Worm (Caenorhabditis elegans) whole organism, late embryonic: ENCODE results near the gene ZK662.5.

ENCODE experiments used
- C08G9.2 ChIP-seq: sonication (generic microtip); optimal IDR thresholded peaks from 2 replicates; lab custom pipeline; 2016; ENCODE audit warnings: mild to moderate bottlenecking, missing genetic modification characterization, moderate library complexity, missing compliant biosample characterization
- C38D4.7 ChIP-seq: fragments of 200-800 bp; sonication (Bioruptor generic); optimal IDR thresholded peaks from 2 replicates; lab custom pipeline; 2018; ENCODE audit warnings: mild to moderate bottlenecking, missing genetic modification characterization, moderate library complexity, missing compliant biosample characterization
- F13H6.1 ChIP-seq: sonication (generic microtip); optimal IDR thresholded peaks from 2 replicates; lab custom pipeline; 2016; ENCODE audit warnings: missing genetic modification characterization, missing compliant biosample characterization
- K09A11.1 ChIP-seq: sonication (generic microtip); optimal IDR thresholded peaks from 2 replicates; lab custom pipeline; 2017; ENCODE audit warnings: antibody characterized with exemption, mild to moderate bottlenecking, missing genetic modification characterization, missing compliant biosample characterization; ENCODE audit not compliant: insufficient read depth
- T23F11.4 ChIP-seq: fragments of 200-800 bp; sonication (Bioruptor generic); optimal IDR thresholded peaks from 2 replicates; lab custom pipeline; 2018; ENCODE audit warnings: mild to moderate bottlenecking, missing genetic modification characterization, missing compliant biosample characterization
- ahr-1 ChIP-seq: sonication (generic microtip); optimal IDR thresholded peaks from 2 replicates; lab custom pipeline; 2016; ENCODE audit warnings: missing genetic modification characterization, missing compliant biosample characterization
- ceh-14 ChIP-seq: sonication (generic microtip); optimal IDR thresholded peaks from 2 replicates; lab custom pipeline; 2016; ENCODE audit warnings: missing genotype, missing genetic modification characterization, missing compliant biosample characterization
- ceh-19 ChIP-seq: fragments of 200-800 bp; sonication (Bioruptor generic); optimal IDR thresholded peaks from 2 replicates; lab custom pipeline; 2018; ENCODE audit warnings: mild to moderate bottlenecking, missing genetic modification characterization, missing compliant biosample characterization
- ceh-2 ChIP-seq: sonication (generic microtip); optimal IDR thresholded peaks from 2 replicates; lab custom pipeline; 2016; ENCODE audit warnings: missing genotype, missing genetic modification characterization, missing compliant biosample characterization
- ceh-22 ChIP-seq: sonication (generic microtip); optimal IDR thresholded peaks from 2 replicates; lab custom pipeline; 2017; ENCODE audit warnings: missing biosample characterization, missing genetic modification characterization
- ceh-24 ChIP-seq: sonication (generic microtip); optimal IDR thresholded peaks from 2 replicates; lab custom pipeline; 2016; ENCODE audit warnings: mild to moderate bottlenecking, missing genetic modification characterization, missing compliant biosample characterization
- ceh-30 ChIP-seq: fragments of 150-350 bp; optimal IDR thresholded peaks from 2 replicates; lab custom pipeline; 2014; ENCODE audit warnings: missing biosample characterization, missing genetic modification characterization
- ceh-45 ChIP-seq: fragments of 200-800 bp; sonication (Bioruptor generic); IDR thresholded peaks from 2 replicates; pipeline ENCODE4 v1.3.6; 2022; ENCODE audit warnings: missing genetic modification reagents, missing genetic modification characterization, missing compliant biosample characterization
- ceh-9 ChIP-seq: sonication (generic microtip); optimal IDR thresholded peaks from 2 replicates; lab custom pipeline; 2016; ENCODE audit warnings: mild to moderate bottlenecking, missing genetic modification characterization, inconsistent platforms, missing compliant biosample characterization
- che-1 ChIP-seq: sonication (generic microtip); optimal IDR thresholded peaks from 2 replicates; lab custom pipeline; 2016; ENCODE audit warnings: mild to moderate bottlenecking, missing genetic modification characterization, missing compliant biosample characterization
- elt-2 ChIP-seq: sonication (generic microtip); optimal IDR thresholded peaks from 2 replicates; lab custom pipeline; 2016; ENCODE audit warnings: missing genetic modification reagents, missing genetic modification characterization, missing compliant biosample characterization
- fax-1 ChIP-seq: sonication (generic microtip); optimal IDR thresholded peaks from 2 replicates; lab custom pipeline; 2016; ENCODE audit warnings: missing genotype, missing genetic modification characterization, missing compliant biosample characterization
- fkh-10 ChIP-seq: fragments of 150-350 bp; optimal IDR thresholded peaks from 2 replicates; lab custom pipeline; 2014; ENCODE audit warnings: missing biosample characterization, missing genetic modification reagents, missing genetic modification characterization
- fkh-6 ChIP-seq: sonication (generic microtip); optimal IDR thresholded peaks from 2 replicates; lab custom pipeline; 2016; ENCODE audit warnings: missing genetic modification characterization, missing compliant biosample characterization
- hlh-13 ChIP-seq: fragments of 200-800 bp; sonication (Bioruptor generic); optimal IDR thresholded peaks from 2 replicates; lab custom pipeline; 2018; ENCODE audit warnings: mild to moderate bottlenecking, missing genetic modification characterization, missing compliant biosample characterization
- hlh-15 ChIP-seq: sonication (generic microtip); optimal IDR thresholded peaks from 2 replicates; lab custom pipeline; 2016; ENCODE audit warnings: missing genetic modification characterization, missing compliant biosample characterization
- hlh-30 ChIP-seq: sonication (generic microtip); optimal IDR thresholded peaks from 2 replicates; lab custom pipeline; 2017; ENCODE audit warnings: antibody characterized with exemption, missing genetic modification characterization, missing compliant biosample characterization; ENCODE audit not compliant: insufficient read depth
- hlh-6 ChIP-seq: sonication (generic microtip); optimal IDR thresholded peaks from 2 replicates; lab custom pipeline; 2016; ENCODE audit warnings: missing genotype, missing genetic modification characterization, missing compliant biosample characterization
- hlh-8 ChIP-seq: sonication (generic microtip); optimal IDR thresholded peaks from 2 replicates; lab custom pipeline; 2016; ENCODE audit warnings: missing genotype, missing genetic modification characterization, missing compliant biosample characterization
- lim-6 ChIP-seq: sonication (generic microtip); optimal IDR thresholded peaks from 2 replicates; lab custom pipeline; 2016; ENCODE audit warnings: missing genetic modification characterization, missing compliant biosample characterization
- madf-2 ChIP-seq: sonication (generic microtip); optimal IDR thresholded peaks from 2 replicates; lab custom pipeline; 2017; ENCODE audit warnings: missing genetic modification characterization, missing compliant biosample characterization
- mec-3 ChIP-seq: sonication (generic microtip); optimal IDR thresholded peaks from 2 replicates; lab custom pipeline; 2016; ENCODE audit warnings: borderline replicate concordance, missing genetic modification characterization, missing compliant biosample characterization
- pha-4 ChIP-seq: fragments of 150-350 bp; optimal IDR thresholded peaks from 2 replicates; lab custom pipeline; 2018; ENCODE audit warnings: missing biosample characterization, missing genetic modification reagents, missing genetic modification characterization
- pros-1 ChIP-seq: fragments of 150-350 bp; optimal IDR thresholded peaks from 2 replicates; lab custom pipeline; 2014; ENCODE audit warnings: missing biosample characterization, missing genetic modification reagents, missing genetic modification characterization
- rnt-1 ChIP-seq: sonication (generic microtip); optimal IDR thresholded peaks from 2 replicates; lab custom pipeline; 2016; ENCODE audit warnings: missing genetic modification characterization, missing compliant biosample characterization
- sdc-2 ChIP-seq: sonication (generic microtip); optimal IDR thresholded peaks from 2 replicates; lab custom pipeline; 2016; ENCODE audit warnings: missing genotype, missing genetic modification characterization, missing compliant biosample characterization
- sox-4 ChIP-seq: sonication (generic microtip); optimal IDR thresholded peaks from 2 replicates; lab custom pipeline; 2017; ENCODE audit warnings: mild to moderate bottlenecking, missing genetic modification characterization, inconsistent platforms, missing compliant biosample characterization
- tbx-2 ChIP-seq: sonication (generic microtip); optimal IDR thresholded peaks from 2 replicates; lab custom pipeline; 2016; ENCODE audit warnings: missing genetic modification characterization, missing compliant biosample characterization
- ttx-3 ChIP-seq: sonication (generic microtip); optimal IDR thresholded peaks from 2 replicates; lab custom pipeline; 2016; ENCODE audit warnings: missing genetic modification reagents, missing genetic modification characterization, missing compliant biosample characterization
- unc-42 ChIP-seq: sonication (generic microtip); optimal IDR thresholded peaks from 2 replicates; lab custom pipeline; 2016; ENCODE audit warnings: missing genotype, missing genetic modification characterization, missing compliant biosample characterization
- ztf-16 ChIP-seq: sonication (generic microtip); optimal IDR thresholded peaks from 2 replicates; lab custom pipeline; 2017; ENCODE audit warnings: missing genetic modification characterization, missing compliant biosample characterization

The ZK662.5 gene

ce11 chrX:15746705-15747104, 25.3 kb downstream of the ZK662.5 start, which contains the start of gene srxa-9:
Gene srxa-9, plus strand, starts transcription at chrX:15747005.
- TF ChIP-seq ceh-9 (tag; lab: Kevin White, UChicago) (no peak), ceh-14 (tag; lab: Kevin White, UChicago) (no peak), hlh-6 (no peak), C08G9.2 (no peak), che-1 (no peak)
- TF ChIP-seq, all 69 proteins: peak for 0

DNA sequence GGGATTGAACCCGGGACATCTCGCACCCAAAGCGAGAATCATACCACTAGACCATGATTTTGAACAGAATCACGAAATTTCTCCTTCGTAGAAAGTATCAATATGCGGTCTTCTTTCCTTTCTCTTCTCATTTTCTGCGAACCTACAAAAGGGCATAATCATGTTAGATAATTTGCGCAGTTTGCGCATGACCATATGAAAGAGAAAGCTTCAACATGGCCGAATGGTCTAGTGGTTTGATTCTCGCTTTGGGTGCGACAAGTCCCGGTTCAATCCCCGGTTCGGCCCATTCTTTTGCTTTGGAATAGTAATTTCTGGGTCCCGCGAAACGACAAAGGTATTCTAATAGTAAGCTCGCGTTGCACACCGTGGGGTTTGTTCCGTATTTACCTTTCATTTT, 26.4 kb downstream of the ZK662.5 start:
- TF ChIP-seq fkh-6 (tag; lab: Kevin White, UChicago): no peak
- TF ChIP-seq ceh-19 (GFP tag; lab: Kevin White, UChicago): no peak
- TF ChIP-seq ceh-30 (tag; lab: Kevin White, UChicago): no peak
- TF ChIP-seq ceh-2 (tag; lab: Kevin White, UChicago): no peak
- TF ChIP-seq fkh-10 (GFP tag; lab: Kevin White, UChicago): no peak

DNA sequence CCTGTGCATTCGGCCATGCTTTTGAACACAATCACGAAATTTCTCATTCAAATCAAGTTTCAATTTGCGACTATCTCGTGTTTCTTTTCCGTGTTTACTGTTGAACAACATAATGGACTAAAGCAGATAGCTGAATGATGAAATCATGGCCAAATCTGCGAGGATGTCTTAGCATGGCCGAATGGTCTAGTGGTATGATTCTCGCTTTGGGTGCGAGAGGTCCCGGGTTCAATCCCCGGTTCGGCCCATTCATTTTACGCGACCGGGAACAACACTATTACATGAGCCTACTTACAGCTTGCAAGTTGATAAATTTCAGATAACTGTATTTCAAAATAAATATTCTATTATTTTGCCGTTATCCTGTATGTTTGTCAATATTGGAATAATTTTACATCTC, 29.8 kb downstream of the ZK662.5 start:
- TF ChIP-seq hlh-8 (tag; lab: Kevin White, UChicago) (no peak), elt-2 (tag; lab: Kevin White, UChicago) (no peak), ztf-16 (no peak), hlh-30 (no peak), sdc-2 (tag; lab: Kevin White, UChicago) (no peak), che-1 (no peak), madf-2 (tag; lab: Kevin White, UChicago) (no peak), ceh-14 (tag; lab: Kevin White, UChicago) (no peak), tbx-2 (no peak), fax-1 (no peak), lim-6 (tag; lab: Kevin White, UChicago) (no peak), T23F11.4 (GFP tag; lab: Kevin White, UChicago) (no peak), ceh-19 (GFP tag; lab: Kevin White, UChicago) (no peak), hlh-13 (GFP tag; lab: Kevin White, UChicago) (no peak), ttx-3 (tag; lab: Kevin White, UChicago) (no peak), ceh-24 (tag; lab: Kevin White, UChicago) (no peak), ceh-45 (no peak), fkh-6 (tag; lab: Kevin White, UChicago) (no peak), sox-4 (tag; lab: Kevin White, UChicago) (no peak)

- TF ChIP-seq rnt-1 (no peak), lim-6 (tag; lab: Kevin White, UChicago) (no peak), hlh-15 (no peak), T23F11.4 (GFP tag; lab: Kevin White, UChicago) (no peak), pha-4 (tag; lab: Kevin White, UChicago) (no peak), hlh-13 (GFP tag; lab: Kevin White, UChicago) (no peak), ceh-22 (no peak), unc-42 (tag; lab: Kevin White, UChicago) (no peak), K09A11.1 (tag; lab: Kevin White, UChicago) (no peak), ceh-2 (tag; lab: Kevin White, UChicago) (no peak), mec-3 (tag; lab: Kevin White, UChicago) (no peak), F13H6.1 (tag; lab: Kevin White, UChicago) (no peak), C38D4.7 (GFP tag; lab: Kevin White, UChicago) (no peak), pros-1 (tag; lab: Kevin White, UChicago) (no peak), ahr-1 (tag; lab: Kevin White, UChicago) (no peak)
- TF ChIP-seq, all 69 proteins: peak for 0
These were observed 35.7 kb downstream of the ZK662.5 start, which contains the start of gene wrt-4 for ce11 chrX:15757169-15757568. Gene wrt-4, minus strand, starts transcription at chrX:15757269.
